Worm (Caenorhabditis elegans) whole organism, mixed stage, embryonic: Measurements from ENCODE around the gene sul-2.

Experiments
- nhr-12 ChIP-seq: fragments of 150-350 bp; optimal IDR thresholded peaks from 2 replicates; lab custom pipeline; 2014; ENCODE audit warnings: missing biosample characterization, missing genetic modification characterization
- nhr-237 ChIP-seq: fragments of 150-350 bp; optimal IDR thresholded peaks from 2 replicates; lab custom pipeline; 2014; ENCODE audit warnings: missing biosample characterization, missing genetic modification characterization
- nhr-76 ChIP-seq: sonication (generic microtip); optimal IDR thresholded peaks from 2 replicates; lab custom pipeline; 2017; ENCODE audit warnings: missing biosample characterization, missing genetic modification characterization
- unc-120 ChIP-seq: sonication (generic microtip); optimal IDR thresholded peaks from 2 replicates; lab custom pipeline; 2017; ENCODE audit warnings: missing genetic modification characterization, missing compliant biosample characterization; ENCODE audit not compliant: poor library complexity, severe bottlenecking

DNA sequence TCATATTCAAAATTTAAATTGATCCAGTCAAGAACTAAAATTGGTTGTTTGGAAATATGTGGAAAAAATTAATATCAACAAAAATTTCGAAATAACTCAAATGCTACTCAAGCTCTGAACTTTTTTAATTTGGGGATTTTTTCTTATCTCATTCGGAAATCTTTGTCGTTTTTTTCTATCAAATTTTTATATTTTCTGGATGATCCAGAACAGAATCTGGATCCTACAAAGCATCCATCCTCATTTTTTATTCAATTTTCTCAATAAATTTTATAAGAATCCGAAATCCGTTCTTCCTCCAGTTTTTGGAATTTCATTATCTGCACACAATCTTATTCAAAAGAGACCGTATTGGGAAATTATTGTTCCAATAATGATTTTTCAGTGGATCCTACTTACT lies 36.7 kb upstream of the sul-2 start, which contains the start of gene D1014.6:
- TF ChIP-seq nhr-237 (tag; lab: Kevin White, UChicago) = no peak
- no peak for TF ChIP-seq unc-120
- TF ChIP-seq nhr-76 (tag; lab: Kevin White, UChicago) = no peak
- TF ChIP-seq nhr-12 = no peak
